Comparison of ENCODE assay signal across 1 fruit fly cellular context in the genomic region with DNA sequence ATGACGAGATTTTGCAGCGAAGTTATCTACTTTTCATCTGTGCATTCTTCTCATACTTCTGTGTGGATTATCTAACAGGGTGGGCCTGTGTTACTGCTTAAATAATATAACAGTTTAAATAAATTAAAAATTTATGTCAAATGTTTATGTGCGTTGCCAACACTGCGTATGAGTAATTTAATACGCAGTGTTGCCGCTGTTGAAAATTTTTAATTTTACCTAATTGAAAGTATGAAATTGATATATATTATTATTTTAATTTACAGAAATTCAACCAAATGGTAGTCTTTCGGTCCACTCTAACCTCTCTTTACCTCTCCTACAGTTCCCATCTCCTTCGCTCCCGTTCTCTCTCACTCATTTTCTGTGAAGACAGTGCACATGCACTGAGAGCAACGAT.
TF ChIP-seq lines count a peak whose summit lies in the region.

No protein-coding gene starts in this region.

TF ChIP-seq in whole organism, embryonic, 481 proteins besides CTCF, POLR2A, EP300 and RAD21 (continued from another document):
- peak; percentile 60 for TF ChIP-seq CG7372 (GFP tag; IDR thresholded peaks at IDR 0.05; lab: Robert Waterston, UW)
- no peak for TF ChIP-seq CG7745 (tag; optimal IDR thresholded peaks at IDR 0.05; lab: Kevin White, UChicago)
- no peak for TF ChIP-seq hbn (GFP tag; IDR thresholded peaks at IDR 0.05; lab: Robert Waterston, UW; ENCODE audit: partially characterized antibody)
- peak; percentile 16 for TF ChIP-seq Blimp-1 (GFP tag; optimal IDR thresholded peaks at IDR 0.05; lab: Kevin White, UChicago)
- TF ChIP-seq bsh (GFP tag; optimal IDR thresholded peaks at IDR 0.05; lab: Kevin White, UChicago): peak in 1 of 2 experiments; percentile 21
- no peak for TF ChIP-seq dm (GFP tag; optimal IDR thresholded peaks at IDR 0.05; lab: Kevin White, UChicago)
- TF ChIP-seq CG2678 (tag; optimal IDR thresholded peaks at IDR 0.05; lab: Kevin White, UChicago): peak; percentile 12
- no peak for TF ChIP-seq Poxn (GFP tag; IDR thresholded peaks at IDR 0.05; lab: Robert Waterston, UW)
- TF ChIP-seq CG3281 (GFP tag; optimal IDR thresholded peaks at IDR 0.05; lab: Kevin White, UChicago): no peak
- no peak for TF ChIP-seq rib (GFP tag; IDR thresholded peaks at IDR 0.05; lab: Robert Waterston, UW)
- TF ChIP-seq Trl (optimal IDR thresholded peaks at IDR 0.05; lab: Kevin White, UChicago): peak in 1 of 2 experiments; percentile 23
- no peak for TF ChIP-seq Trl (GFP tag; optimal IDR thresholded peaks at IDR 0.05; lab: Kevin White, UChicago)
- TF ChIP-seq HmgZ (tag; optimal IDR thresholded peaks at IDR 0.05; lab: Kevin White, UChicago): no peak
- TF ChIP-seq CG3163 (GFP tag; optimal IDR thresholded peaks at IDR 0.05; lab: Kevin White, UChicago): no peak
- peak; percentile 37 for TF ChIP-seq gem (tag; optimal IDR thresholded peaks at IDR 0.05; lab: Kevin White, UChicago)
- TF ChIP-seq CG10979 (tag; optimal IDR thresholded peaks at IDR 0.05; lab: Kevin White, UChicago): peak; percentile 10
- TF ChIP-seq CG10543 (GFP tag; optimal IDR thresholded peaks at IDR 0.05; lab: Kevin White, UChicago): no peak
- TF ChIP-seq CG17361 (GFP tag; IDR thresholded peaks at IDR 0.05; lab: Robert Waterston, UW): 0 out of 3 replicates have a peak, but pooled peaks have one; percentile 11
- TF ChIP-seq oc (tag; optimal IDR thresholded peaks at IDR 0.05; lab: Kevin White, UChicago): no peak
- no peak for TF ChIP-seq CG32767 (GFP tag; IDR thresholded peaks at IDR 0.05; lab: Robert Waterston, UW)
- TF ChIP-seq ATbp (GFP tag; optimal IDR thresholded peaks at IDR 0.05; lab: Kevin White, UChicago): no peak
- no peak for TF ChIP-seq CG4328 (GFP tag; optimal IDR thresholded peaks at IDR 0.05; lab: Kevin White, UChicago)
- TF ChIP-seq CG3407 (GFP tag; optimal IDR thresholded peaks at IDR 0.05; lab: Kevin White, UChicago): no peak
- TF ChIP-seq lmd (GFP tag; IDR thresholded peaks at IDR 0.05; lab: Robert Waterston, UW): no peak
- no peak for TF ChIP-seq nerfin-2 (GFP tag; IDR thresholded peaks at IDR 0.05; lab: Robert Waterston, UW; ENCODE audit: partially characterized antibody)
- no peak for TF ChIP-seq CG6689 (GFP tag; IDR thresholded peaks at IDR 0.05; lab: Robert Waterston, UW)
- TF ChIP-seq Eip74EF (GFP tag; optimal IDR thresholded peaks at IDR 0.05; lab: Kevin White, UChicago): no peak
- TF ChIP-seq CG8765 (GFP tag; IDR thresholded peaks at IDR 0.05; lab: Robert Waterston, UW): no peak
- TF ChIP-seq CG18262 (tag; optimal IDR thresholded peaks at IDR 0.05; lab: Kevin White, UChicago): peak; percentile 9
- no peak for TF ChIP-seq CG7987 (GFP tag; optimal IDR thresholded peaks at IDR 0.05; lab: Kevin White, UChicago)
- TF ChIP-seq Xbp1 (GFP tag; optimal IDR thresholded peaks at IDR 0.05; lab: Kevin White, UChicago): no peak
- TF ChIP-seq CG10959 (GFP tag; IDR thresholded peaks at IDR 0.05; lab: Robert Waterston, UW): no peak
- TF ChIP-seq CG9727 (GFP tag; optimal IDR thresholded peaks at IDR 0.05; lab: Kevin White, UChicago): no peak
- no peak for TF ChIP-seq gfzf (GFP tag; optimal IDR thresholded peaks at IDR 0.05; lab: Kevin White, UChicago)
- no peak for TF ChIP-seq CG7786 (GFP tag; optimal IDR thresholded peaks at IDR 0.05; lab: Kevin White, UChicago)
- no peak for TF ChIP-seq CG8089 (GFP tag; optimal IDR thresholded peaks at IDR 0.05; lab: Kevin White, UChicago)
- no peak for TF ChIP-seq fu2 (GFP tag; optimal IDR thresholded peaks at IDR 0.05; lab: Kevin White, UChicago)
- TF ChIP-seq pum (GFP tag; optimal IDR thresholded peaks at IDR 0.05; lab: Kevin White, UChicago): no peak
- no peak for TF ChIP-seq CG9609 (GFP tag; optimal IDR thresholded peaks at IDR 0.05; lab: Kevin White, UChicago)
- no peak for TF ChIP-seq Side (GFP tag; optimal IDR thresholded peaks at IDR 0.05; lab: Kevin White, UChicago)
- no peak for TF ChIP-seq Lim3 (GFP tag; IDR thresholded peaks at IDR 0.05; lab: Robert Waterston, UW)
- TF ChIP-seq Dip2 (GFP tag; IDR thresholded peaks at IDR 0.05; lab: Robert Waterston, UW): no peak
- peak; percentile 1 for TF ChIP-seq fd96Cb (tag; optimal IDR thresholded peaks at IDR 0.05; lab: Kevin White, UChicago)
- TF ChIP-seq vnd (GFP tag; IDR thresholded peaks at IDR 0.05; lab: Robert Waterston, UW; ENCODE audit: partially characterized antibody): no peak
- TF ChIP-seq ara (GFP tag; IDR thresholded peaks at IDR 0.05; lab: Robert Waterston, UW): no peak
- no peak for TF ChIP-seq CG11560 (tag; IDR thresholded peaks at IDR 0.05; lab: Robert Waterston, UW)
- TF ChIP-seq chinmo (GFP tag; IDR thresholded peaks at IDR 0.05; lab: Robert Waterston, UW; ENCODE audit: partially characterized antibody): no peak
- no peak for TF ChIP-seq E2f1 (GFP tag; IDR thresholded peaks at IDR 0.05; lab: Robert Waterston, UW)
- TF ChIP-seq D19A (tag; optimal IDR thresholded peaks at IDR 0.05; lab: Kevin White, UChicago): no peak
- no peak for TF ChIP-seq CG4404 (GFP tag; IDR thresholded peaks at IDR 0.05; lab: Robert Waterston, UW)
- TF ChIP-seq CG8359 (GFP tag; optimal IDR thresholded peaks at IDR 0.05; lab: Kevin White, UChicago; ENCODE audit: borderline replicate concordance): no peak
- TF ChIP-seq CHES-1-like (GFP tag; optimal IDR thresholded peaks at IDR 0.05; lab: Kevin White, UChicago): no peak
- peak in 1 of 2 experiments; percentile 45 for TF ChIP-seq Hr51 (GFP tag; optimal IDR thresholded peaks at IDR 0.05; lab: Kevin White, UChicago)
- no peak for TF ChIP-seq pzg (GFP tag; optimal IDR thresholded peaks at IDR 0.05; lab: Kevin White, UChicago)
- peak; percentile 11 for TF ChIP-seq grau (tag; optimal IDR thresholded peaks at IDR 0.05; lab: Kevin White, UChicago)
- peak; percentile 73 for TF ChIP-seq Drgx (GFP tag; IDR thresholded peaks at IDR 0.05; lab: Robert Waterston, UW)
- no peak for TF ChIP-seq CG18476 (GFP tag; optimal IDR thresholded peaks at IDR 0.05; lab: Kevin White, UChicago)
- TF ChIP-seq lilli (GFP tag; optimal IDR thresholded peaks at IDR 0.05; lab: Kevin White, UChicago): no peak
- no peak for TF ChIP-seq CG6254 (GFP tag; optimal IDR thresholded peaks at IDR 0.05; lab: Kevin White, UChicago)
- no peak for TF ChIP-seq pita (GFP tag; optimal IDR thresholded peaks at IDR 0.05; lab: Kevin White, UChicago)
- no peak for TF ChIP-seq dysf (GFP tag; IDR thresholded peaks at IDR 0.05; lab: Robert Waterston, UW)
- TF ChIP-seq CG6654 (GFP tag; optimal IDR thresholded peaks at IDR 0.05; lab: Kevin White, UChicago): no peak
